Fruit fly (Drosophila melanogaster): ENCODE data around the gene CG43169.
A peak's percentile ranks its signal among the peaks of the same experiment; 100 is the strongest.

CG43169 gene

DNA sequence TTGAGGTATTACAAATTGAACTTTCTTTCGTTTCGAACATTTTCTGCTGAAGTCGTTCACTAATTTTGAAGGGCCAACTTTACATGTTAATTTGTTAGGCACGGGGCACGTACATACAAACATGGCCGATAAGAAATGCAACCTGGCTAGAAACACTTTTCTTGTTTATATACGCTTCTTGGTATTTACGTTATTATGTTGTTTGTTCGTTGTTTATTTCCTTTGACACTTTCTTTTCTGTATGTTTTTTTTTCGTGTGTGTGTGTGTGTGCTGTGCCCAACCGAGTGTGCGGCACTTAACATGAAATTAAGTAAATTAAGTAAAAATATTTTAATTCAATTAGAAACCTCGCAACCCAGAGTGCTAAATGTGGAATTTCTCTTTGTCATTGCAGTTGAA, 37.2 kb upstream of the CG43169 start (continued):
- no peak for TF ChIP-seq CG16813 (GFP tag; IDR thresholded peaks at IDR 0.05; ENCODE audit: partially characterized antibody)
- TF ChIP-seq CG12155 (GFP tag; optimal IDR thresholded peaks at IDR 0.05): no peak
- no peak for TF ChIP-seq slp2 (GFP tag; optimal IDR thresholded peaks at IDR 0.05)
- no peak for TF ChIP-seq fd102C (GFP tag; optimal IDR thresholded peaks at IDR 0.05)
- TF ChIP-seq CG11695 (GFP tag; IDR thresholded peaks at IDR 0.05): no peak
- TF ChIP-seq Eip74EF (GFP tag; optimal IDR thresholded peaks at IDR 0.05): no peak
- TF ChIP-seq HmgD (GFP tag; optimal IDR thresholded peaks at IDR 0.05): no peak
- TF ChIP-seq seq (GFP tag; IDR thresholded peaks at IDR 0.05): no peak
- no peak for TF ChIP-seq peb (GFP tag; IDR thresholded peaks at IDR 0.05)
- peak; percentile 74 for TF ChIP-seq Xrp1 (GFP tag; IDR thresholded peaks at IDR 0.05)
- TF ChIP-seq CG11456 (GFP tag; IDR thresholded peaks at IDR 0.05): no peak
- peak; percentile 94 for TF ChIP-seq ATbp (GFP tag; optimal IDR thresholded peaks at IDR 0.05)
- no peak for TF ChIP-seq CG31388 (GFP tag; optimal IDR thresholded peaks at IDR 0.05)
- TF ChIP-seq prd (optimal IDR thresholded peaks at IDR 0.05): no peak
- TF ChIP-seq prd (GFP tag; IDR thresholded peaks at IDR 0.05): no peak
- TF ChIP-seq hbn (GFP tag; IDR thresholded peaks at IDR 0.05; ENCODE audit: partially characterized antibody): no peak
- TF ChIP-seq CG6272 (GFP tag; IDR thresholded peaks at IDR 0.05): no peak
- no peak for TF ChIP-seq Opbp (GFP tag; IDR thresholded peaks at IDR 0.05; ENCODE audit: partially characterized antibody)
- TF ChIP-seq hth (optimal IDR thresholded peaks at IDR 0.05): no peak
- TF ChIP-seq CG9609 (GFP tag; optimal IDR thresholded peaks at IDR 0.05): no peak
- TF ChIP-seq otp (GFP tag; IDR thresholded peaks at IDR 0.05): peak; percentile 82
- no peak for TF ChIP-seq mam (GFP tag; optimal IDR thresholded peaks at IDR 0.05)
- no peak for TF ChIP-seq ind (GFP tag; optimal IDR thresholded peaks at IDR 0.05)
- no peak for TF ChIP-seq Ets65A (GFP tag)
- no peak for TF ChIP-seq CG4854 (GFP tag; optimal IDR thresholded peaks at IDR 0.05)
- TF ChIP-seq caup (GFP tag; optimal IDR thresholded peaks at IDR 0.05; ENCODE audit: severe bottlenecking): no peak
- no peak for TF ChIP-seq sima (GFP tag; optimal IDR thresholded peaks at IDR 0.05)
- TF ChIP-seq cas (GFP tag; IDR thresholded peaks at IDR 0.05): no peak
- TF ChIP-seq CG32532 (GFP tag; IDR thresholded peaks at IDR 0.05): no peak
- TF ChIP-seq Oli (tag; optimal IDR thresholded peaks at IDR 0.05): no peak
- no peak for TF ChIP-seq YL-1 (GFP tag; optimal IDR thresholded peaks at IDR 0.05)
- no peak for TF ChIP-seq ap (GFP tag; IDR thresholded peaks at IDR 0.05)
- TF ChIP-seq dysf (GFP tag; IDR thresholded peaks at IDR 0.05): no peak
- TF ChIP-seq CG12299 (tag; optimal IDR thresholded peaks at IDR 0.05): peak; percentile 18
- no peak for TF ChIP-seq vfl (GFP tag; optimal IDR thresholded peaks at IDR 0.05)
- TF ChIP-seq HLH4C (GFP tag; IDR thresholded peaks at IDR 0.05; ENCODE audit: partially characterized antibody): no peak
- TF ChIP-seq CG10431 (GFP tag; optimal IDR thresholded peaks at IDR 0.05): peak; percentile 79
- TF ChIP-seq sqz (GFP tag; optimal IDR thresholded peaks at IDR 0.05): peak; percentile 14
- TF ChIP-seq Dip3 (GFP tag; optimal IDR thresholded peaks at IDR 0.05): no peak
- TF ChIP-seq Dp (GFP tag; optimal IDR thresholded peaks at IDR 0.05): no peak
- TF ChIP-seq NfI (GFP tag; optimal IDR thresholded peaks at IDR 0.05): no peak
- TF ChIP-seq CG8478 (optimal IDR thresholded peaks at IDR 0.05): no peak
- TF ChIP-seq Abd-B (GFP tag; optimal IDR thresholded peaks at IDR 0.05): no peak
- TF ChIP-seq repo (GFP tag; optimal IDR thresholded peaks at IDR 0.05): no peak
- no peak for TF ChIP-seq CG4282 (GFP tag; optimal IDR thresholded peaks at IDR 0.05)
- no peak for TF ChIP-seq Dbx (GFP tag; IDR thresholded peaks at IDR 0.05)
- no peak for TF ChIP-seq CG2889 (GFP tag; IDR thresholded peaks at IDR 0.05)
- no peak for TF ChIP-seq Doc2 (GFP tag; IDR thresholded peaks at IDR 0.05)
- TF ChIP-seq CG5180 (GFP tag; optimal IDR thresholded peaks at IDR 0.05): peak; percentile 9
- no peak for TF ChIP-seq ro (GFP tag; IDR thresholded peaks at IDR 0.05)
- no peak for TF ChIP-seq dan (GFP tag; IDR thresholded peaks at IDR 0.05)
- no peak for TF ChIP-seq cg (GFP tag; optimal IDR thresholded peaks at IDR 0.05)
- peak; percentile 36 for TF ChIP-seq unpg (GFP tag; optimal IDR thresholded peaks at IDR 0.05)

All from whole organism, embryonic.